Worm (Caenorhabditis elegans) whole organism, mixed stage, embryonic: ENCODE measurements around the gene W09G12.7.
"Not testable (repeated sequence)": the region's sequence is repeated elsewhere in the genome, so short reads cannot be mapped to it uniquely, and the experiment has no call there.

Experiments
- M03D4.4 ChIP-seq: sonication (generic microtip); optimal IDR thresholded peaks from 2 replicates; lab custom pipeline; 2017; ENCODE audit warnings: mild to moderate bottlenecking, missing genetic modification characterization, missing compliant biosample characterization
- bed-3 ChIP-seq: fragments of 200-800 bp; sonication (Bioruptor generic); optimal IDR thresholded peaks from 3 replicates; lab custom pipeline; 2018; ENCODE audit warnings: mild to moderate bottlenecking, missing genetic modification characterization, moderate library complexity, missing compliant biosample characterization
- blmp-1 ChIP-seq: fragments of 150-350 bp; optimal IDR thresholded peaks from 2 replicates; lab custom pipeline; 2014; ENCODE audit warnings: missing biosample characterization, missing genetic modification characterization
- ceh-39 ChIP-seq: fragments of 150-350 bp; optimal IDR thresholded peaks from 2 replicates; lab custom pipeline; 2014; ENCODE audit warnings: missing biosample characterization, missing genetic modification characterization
- ceh-43 ChIP-seq: fragments of 200-800 bp; sonication (Bioruptor generic); optimal IDR thresholded peaks from 2 replicates; lab custom pipeline; 2018; ENCODE audit warnings: mild to moderate bottlenecking, missing genetic modification characterization, moderate library complexity, missing compliant biosample characterization
- ces-1 ChIP-seq: fragments of 150-350 bp; optimal IDR thresholded peaks from 2 replicates; lab custom pipeline; 2014; ENCODE audit warnings: missing biosample characterization, missing genetic modification reagents, missing genetic modification characterization
- cnd-1 ChIP-seq: fragments of 200-800 bp; sonication (Bioruptor generic); optimal IDR thresholded peaks from 2 replicates; lab custom pipeline; 2018; ENCODE audit warnings: mild to moderate bottlenecking, missing genetic modification characterization, missing compliant biosample characterization
- drap-1 ChIP-seq: fragments of 200-800 bp; sonication (Bioruptor generic); optimal IDR thresholded peaks from 3 replicates; lab custom pipeline; 2018; ENCODE audit warnings: mild to moderate bottlenecking, missing genetic modification characterization, missing compliant biosample characterization
- elt-1 ChIP-seq: sonication (generic microtip); optimal IDR thresholded peaks from 2 replicates; lab custom pipeline; 2017; ENCODE audit warnings: missing genetic modification characterization, mild to moderate bottlenecking, missing compliant biosample characterization, antibody characterized with exemption, moderate library complexity, borderline replicate concordance; ENCODE audit not compliant: insufficient read depth
- elt-3 ChIP-seq: fragments of 150-350 bp; optimal IDR thresholded peaks from 2 replicates; lab custom pipeline; 2014; ENCODE audit warnings: missing biosample characterization, missing genetic modification characterization
- flh-1 ChIP-seq: fragments of 200-800 bp; sonication (Bioruptor generic); optimal IDR thresholded peaks from 2 replicates; lab custom pipeline; 2018; ENCODE audit warnings: mild to moderate bottlenecking, missing genetic modification characterization, moderate library complexity, missing compliant biosample characterization
- ham-2 ChIP-seq: fragments of 200-800 bp; sonication (Bioruptor generic); optimal IDR thresholded peaks from 2 replicates; lab custom pipeline; 2018; ENCODE audit warnings: mild to moderate bottlenecking, missing genetic modification characterization, missing compliant biosample characterization
- lin-13 ChIP-seq: fragments of 150-350 bp; optimal IDR thresholded peaks from 2 replicates; lab custom pipeline; 2014; ENCODE audit warnings: missing biosample characterization, missing genetic modification characterization
- lin-32 ChIP-seq: fragments of 200-800 bp; sonication (Bioruptor generic); optimal IDR thresholded peaks from 2 replicates; lab custom pipeline; 2018; ENCODE audit warnings: mild to moderate bottlenecking, missing genetic modification characterization, missing compliant biosample characterization
- lsy-2 ChIP-seq: fragments of 150-350 bp; optimal IDR thresholded peaks from 2 replicates; lab custom pipeline; 2014; ENCODE audit warnings: missing biosample characterization, missing genetic modification characterization
- mep-1 ChIP-seq: fragments of 150-350 bp; optimal IDR thresholded peaks from 2 replicates; lab custom pipeline; 2017; ENCODE audit warnings: missing biosample characterization, missing genetic modification reagents, missing genetic modification characterization, inconsistent platforms
- mls-2 ChIP-seq: sonication (generic microtip); optimal IDR thresholded peaks from 2 replicates; lab custom pipeline; 2016; ENCODE audit warnings: mild to moderate bottlenecking, missing genetic modification characterization, moderate library complexity, missing compliant biosample characterization
- nhr-12 ChIP-seq: fragments of 150-350 bp; optimal IDR thresholded peaks from 2 replicates; lab custom pipeline; 2014; ENCODE audit warnings: missing biosample characterization, missing genetic modification characterization
- nhr-237 ChIP-seq: fragments of 150-350 bp; optimal IDR thresholded peaks from 2 replicates; lab custom pipeline; 2014; ENCODE audit warnings: missing biosample characterization, missing genetic modification characterization
- nhr-76 ChIP-seq: sonication (generic microtip); optimal IDR thresholded peaks from 2 replicates; lab custom pipeline; 2017; ENCODE audit warnings: missing biosample characterization, missing genetic modification characterization
- pha-4 ChIP-seq: fragments of 150-350 bp; optimal IDR thresholded peaks from 2 replicates; lab custom pipeline; 2018; ENCODE audit warnings: missing biosample characterization, missing genetic modification reagents, missing genetic modification characterization
- snpc-4 ChIP-seq: fragments of 150-350 bp; optimal IDR thresholded peaks from 2 replicates; lab custom pipeline; 2014; ENCODE audit warnings: missing biosample characterization, missing genetic modification characterization
- sptf-1 ChIP-seq: sonication (generic microtip); optimal IDR thresholded peaks from 2 replicates; lab custom pipeline; 2017; ENCODE audit warnings: mild to moderate bottlenecking, missing genetic modification characterization, moderate library complexity, missing compliant biosample characterization
- tbx-8 ChIP-seq: fragments of 200-800 bp; sonication (Bioruptor generic); optimal IDR thresholded peaks from 2 replicates; lab custom pipeline; 2018; ENCODE audit warnings: mild to moderate bottlenecking, missing genetic modification characterization, moderate library complexity, missing compliant biosample characterization
- unc-120 ChIP-seq: sonication (generic microtip); optimal IDR thresholded peaks from 2 replicates; lab custom pipeline; 2017; ENCODE audit warnings: missing genetic modification characterization, missing compliant biosample characterization; ENCODE audit not compliant: poor library complexity, severe bottlenecking
- unc-39 ChIP-seq: fragments of 150-350 bp; optimal IDR thresholded peaks from 2 replicates; lab custom pipeline; 2014; ENCODE audit warnings: missing biosample characterization, missing genetic modification characterization
- unc-62 ChIP-seq: fragments of 150-350 bp; optimal IDR thresholded peaks from 2 replicates; lab custom pipeline; 2014; ENCODE audit warnings: missing biosample characterization, missing genetic modification reagents, missing genetic modification characterization
- zip-8 ChIP-seq: fragments of 150-350 bp; optimal IDR thresholded peaks from 2 replicates; lab custom pipeline; 2014; ENCODE audit warnings: missing biosample characterization, missing genetic modification characterization
- ztf-11 ChIP-seq: fragments of 150-350 bp; optimal IDR thresholded peaks from 2 replicates; lab custom pipeline; 2014; ENCODE audit warnings: missing biosample characterization, missing genetic modification characterization

W09G12.7 gene

DNA sequence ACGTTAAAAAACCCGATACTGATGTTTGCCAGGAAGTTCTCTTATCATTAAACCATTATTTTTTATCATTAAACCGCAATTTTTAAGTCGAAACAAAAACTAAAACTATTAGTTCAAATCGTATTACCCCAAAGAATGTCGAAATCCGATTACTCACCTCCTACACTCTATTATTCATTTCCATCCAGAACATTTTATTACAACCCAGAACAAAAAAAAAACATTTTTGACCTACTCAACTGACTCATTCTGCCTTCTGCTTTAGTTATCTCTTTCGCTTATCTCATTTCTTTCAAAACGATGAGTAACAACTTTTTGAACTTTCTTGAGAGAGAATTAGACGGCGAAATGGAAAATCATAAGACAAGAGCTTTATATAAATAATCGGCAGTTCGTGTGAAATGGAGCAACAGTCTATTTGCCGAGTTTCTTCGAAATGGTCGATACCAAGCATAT lies at the start of gene W09G12.7:
W09G12.7 (plus strand) TSS at position 406 of the 456 bp plus-strand sequence.
- TF ChIP-seq tbx-8 (GFP tag; lab: Kevin White, UChicago) (no peak), drap-1 (no peak), flh-1 (GFP tag; lab: Kevin White, UChicago) (no peak), ztf-11 (tag; lab: Kevin White, UChicago) (no peak), blmp-1 (tag; lab: Kevin White, UChicago) (no peak), sptf-1 (tag; lab: Kevin White, UChicago) (no peak), mls-2 (tag; lab: Kevin White, UChicago) (no peak), ces-1 (GFP tag; lab: Kevin White, UChicago) (no peak)
- TF ChIP-seq, all 35 proteins: peak for 0

DNA sequence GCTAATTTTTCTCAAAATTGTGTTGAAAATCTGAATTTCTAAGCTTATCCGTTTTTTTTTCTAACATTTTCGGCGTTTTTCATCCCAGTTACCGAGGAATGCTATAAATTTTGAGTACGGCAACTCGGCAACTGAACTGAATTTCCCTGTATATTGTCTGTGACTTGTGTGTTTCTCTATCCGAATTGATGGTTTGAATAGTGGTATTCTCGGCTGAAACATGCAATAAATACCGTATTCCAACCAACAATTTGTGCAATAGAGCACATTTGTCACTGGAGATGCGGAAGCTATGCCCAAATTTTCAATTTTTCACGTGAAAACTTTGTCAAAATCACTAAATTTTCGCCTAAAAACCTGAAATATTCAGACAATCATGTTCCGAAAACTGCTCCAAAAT lies 46.6 kb upstream of the W09G12.7 start, which contains the start of gene rmif-2:
rmif-2 (plus strand) TSS at position 301 of the 400 bp plus-strand sequence.
- not testable (repeated sequence) for TF ChIP-seq elt-1 (tag; lab: Kevin White, UChicago); lin-32 (GFP tag; lab: Kevin White, UChicago); zip-8 (tag; lab: Kevin White, UChicago)

DNA sequence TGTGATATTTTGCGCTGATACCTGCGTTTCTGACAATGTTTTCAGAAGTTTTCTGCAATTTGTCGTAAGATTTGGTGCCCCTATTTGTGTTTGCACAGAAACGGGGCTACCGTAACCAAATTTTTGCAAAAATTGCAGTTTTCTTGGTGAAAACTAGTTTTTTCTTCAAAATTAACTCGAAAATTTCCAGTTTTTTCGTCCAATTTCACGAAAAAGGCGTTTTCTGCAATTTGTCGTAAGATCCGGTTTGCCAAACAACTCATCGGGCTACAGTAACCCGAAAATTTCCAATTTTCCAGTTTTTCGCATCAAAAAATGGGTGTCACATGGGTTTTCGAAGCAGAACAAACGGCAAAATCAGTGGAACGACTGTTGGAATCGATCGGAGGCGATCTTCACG lies 41.4 kb upstream of the W09G12.7 start, which contains the start of gene mdt-20:
mdt-20 (plus strand) TSS at position 301 of the 400 bp plus-strand sequence.
- TF ChIP-seq M03D4.4, nhr-76, ceh-39 (tag; lab: Kevin White, UChicago): not testable (repeated sequence)

DNA sequence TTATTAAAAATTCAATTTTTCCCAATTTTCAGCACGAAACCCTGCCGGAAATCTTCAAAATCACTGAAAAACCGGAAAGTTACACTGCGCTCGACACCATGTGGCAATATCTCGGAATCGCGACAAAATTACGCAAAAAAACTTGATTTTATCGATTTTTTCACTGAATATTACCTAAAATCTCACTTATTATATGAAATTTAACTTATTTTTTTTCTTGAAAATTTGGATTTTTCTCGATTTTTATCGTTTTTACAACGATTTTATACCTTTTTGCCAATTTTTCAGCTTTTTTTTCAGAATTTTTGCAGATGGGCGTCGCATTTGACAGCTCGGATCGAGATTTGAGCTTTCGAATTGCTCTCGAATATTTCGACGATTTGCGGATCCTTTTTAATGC lies 36.1 kb upstream of the W09G12.7 start, which contains the start of gene spl-3:
spl-3 (plus strand) TSS at position 301 of the 400 bp plus-strand sequence.
- TF ChIP-seq nhr-237 (no peak), ham-2 (no peak), snpc-4 (tag; lab: Kevin White, UChicago) (no peak), cnd-1 (tag; lab: Kevin White, UChicago) (no peak), zip-8 (tag; lab: Kevin White, UChicago) (no peak), ceh-43 (GFP tag; lab: Kevin White, UChicago) (no peak), lsy-2 (no peak), ceh-39 (tag; lab: Kevin White, UChicago) (no peak), sptf-1 (tag; lab: Kevin White, UChicago) (no peak), unc-39 (tag; lab: Kevin White, UChicago) (no peak), bed-3 (GFP tag; lab: Kevin White, UChicago) (no peak), nhr-76 (tag; lab: Kevin White, UChicago) (no peak)

DNA sequence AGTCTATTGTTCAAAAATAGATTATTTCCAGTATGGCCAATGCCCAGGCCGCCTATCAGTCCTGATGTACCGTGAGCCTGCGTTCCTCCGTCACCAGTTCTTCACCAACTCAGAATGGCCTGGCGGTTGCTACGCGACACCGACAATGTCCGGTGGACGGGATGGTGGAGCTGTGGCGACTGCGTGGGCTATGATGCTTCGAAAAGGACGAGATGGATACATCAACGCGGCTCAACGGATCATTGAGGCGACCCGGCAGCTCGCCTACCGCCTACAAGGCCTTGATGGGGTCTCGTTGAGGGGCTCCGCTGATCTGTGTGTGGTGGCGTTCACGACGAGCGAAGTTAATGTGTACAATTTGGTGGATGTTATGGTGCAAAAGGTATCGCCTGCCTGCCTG lies 29.4 kb upstream of the W09G12.7 start:
- TF ChIP-seq mep-1 (no peak), tbx-8 (GFP tag; lab: Kevin White, UChicago) (no peak), pha-4 (tag; lab: Kevin White, UChicago) (no peak), cnd-1 (tag; lab: Kevin White, UChicago) (no peak), zip-8 (tag; lab: Kevin White, UChicago) (no peak), lin-13 (tag; lab: Kevin White, UChicago) (no peak), unc-62 (GFP tag; lab: Kevin White, UChicago) (no peak), elt-1 (tag; lab: Kevin White, UChicago) (no peak), flh-1 (GFP tag; lab: Kevin White, UChicago) (no peak), sptf-1 (tag; lab: Kevin White, UChicago) (no peak), nhr-12 (tag; lab: Kevin White, UChicago) (no peak), elt-3 (tag; lab: Kevin White, UChicago) (no peak), nhr-237 (no peak), snpc-4 (tag; lab: Kevin White, UChicago) (no peak), M03D4.4 (tag; lab: Kevin White, UChicago) (no peak), lin-32 (GFP tag; lab: Kevin White, UChicago) (no peak), unc-120 (tag; lab: Kevin White, UChicago) (no peak), ztf-11 (tag; lab: Kevin White, UChicago) (no peak), drap-1 (no peak)
- TF ChIP-seq, all 35 proteins: peak for 0
